Worm (Caenorhabditis elegans) whole organism, late embryonic: ENCODE results near the gene F59B1.6.

ENCODE experiments used
- F13H6.1 ChIP-seq: sonication (generic microtip); optimal IDR thresholded peaks from 2 replicates; lab custom pipeline; 2016; ENCODE audit warnings: missing genetic modification characterization, missing compliant biosample characterization
- K02D7.2 ChIP-seq: sonication (generic microtip); optimal IDR thresholded peaks from 2 replicates; lab custom pipeline; 2017; ENCODE audit warnings: mild to moderate bottlenecking, missing genetic modification characterization, missing compliant biosample characterization
- K09A11.1 ChIP-seq: sonication (generic microtip); optimal IDR thresholded peaks from 2 replicates; lab custom pipeline; 2017; ENCODE audit warnings: antibody characterized with exemption, mild to moderate bottlenecking, missing genetic modification characterization, missing compliant biosample characterization; ENCODE audit not compliant: insufficient read depth
- ahr-1 ChIP-seq: sonication (generic microtip); optimal IDR thresholded peaks from 2 replicates; lab custom pipeline; 2016; ENCODE audit warnings: missing genetic modification characterization, missing compliant biosample characterization
- ceh-18 ChIP-seq: sonication (generic microtip); optimal IDR thresholded peaks from 2 replicates; lab custom pipeline; 2016; ENCODE audit warnings: missing genetic modification characterization, missing compliant biosample characterization
- ceh-19 ChIP-seq: fragments of 200-800 bp; sonication (Bioruptor generic); optimal IDR thresholded peaks from 2 replicates; lab custom pipeline; 2018; ENCODE audit warnings: mild to moderate bottlenecking, missing genetic modification characterization, missing compliant biosample characterization
- ceh-30 ChIP-seq: fragments of 150-350 bp; optimal IDR thresholded peaks from 2 replicates; lab custom pipeline; 2014; ENCODE audit warnings: missing biosample characterization, missing genetic modification characterization
- ceh-31 ChIP-seq: sonication (generic microtip); optimal IDR thresholded peaks from 2 replicates; lab custom pipeline; 2016; ENCODE audit warnings: missing genetic modification characterization, missing compliant biosample characterization
- ceh-34 ChIP-seq: sonication (generic microtip); optimal IDR thresholded peaks from 2 replicates; lab custom pipeline; 2016; ENCODE audit warnings: mild to moderate bottlenecking, missing genetic modification characterization, missing compliant biosample characterization
- ceh-6 ChIP-seq: fragments of 200-800 bp; sonication (Bioruptor generic); optimal IDR thresholded peaks from 2 replicates; lab custom pipeline; 2018; ENCODE audit warnings: mild to moderate bottlenecking, missing genetic modification characterization, missing compliant biosample characterization
- ceh-9 ChIP-seq: sonication (generic microtip); optimal IDR thresholded peaks from 2 replicates; lab custom pipeline; 2016; ENCODE audit warnings: mild to moderate bottlenecking, missing genetic modification characterization, inconsistent platforms, missing compliant biosample characterization
- dmd-4 ChIP-seq: sonication (generic microtip); optimal IDR thresholded peaks from 2 replicates; lab custom pipeline; 2016; ENCODE audit warnings: borderline replicate concordance, missing genetic modification characterization, missing compliant biosample characterization
- dve-1 ChIP-seq: sonication (generic microtip); optimal IDR thresholded peaks from 2 replicates; lab custom pipeline; 2017; ENCODE audit warnings: antibody characterized with exemption, mild to moderate bottlenecking, missing genetic modification characterization, missing compliant biosample characterization
- elt-2 ChIP-seq: sonication (generic microtip); optimal IDR thresholded peaks from 2 replicates; lab custom pipeline; 2016; ENCODE audit warnings: missing genetic modification reagents, missing genetic modification characterization, missing compliant biosample characterization
- elt-4 ChIP-seq: sonication (generic microtip); optimal IDR thresholded peaks from 2 replicates; lab custom pipeline; 2016; ENCODE audit warnings: missing genetic modification characterization, missing compliant biosample characterization
- ets-4 ChIP-seq: sonication (generic microtip); optimal IDR thresholded peaks from 2 replicates; lab custom pipeline; 2016; ENCODE audit warnings: missing genetic modification characterization, missing compliant biosample characterization
- eyg-1 ChIP-seq: sonication (generic microtip); optimal IDR thresholded peaks from 2 replicates; lab custom pipeline; 2016; ENCODE audit warnings: missing genotype, missing genetic modification characterization, missing compliant biosample characterization
- hlh-13 ChIP-seq: fragments of 200-800 bp; sonication (Bioruptor generic); optimal IDR thresholded peaks from 2 replicates; lab custom pipeline; 2018; ENCODE audit warnings: mild to moderate bottlenecking, missing genetic modification characterization, missing compliant biosample characterization
- hlh-15 ChIP-seq: sonication (generic microtip); optimal IDR thresholded peaks from 2 replicates; lab custom pipeline; 2016; ENCODE audit warnings: missing genetic modification characterization, missing compliant biosample characterization
- hlh-6 ChIP-seq: sonication (generic microtip); optimal IDR thresholded peaks from 2 replicates; lab custom pipeline; 2016; ENCODE audit warnings: missing genotype, missing genetic modification characterization, missing compliant biosample characterization
- hlh-8 ChIP-seq: sonication (generic microtip); optimal IDR thresholded peaks from 2 replicates; lab custom pipeline; 2016; ENCODE audit warnings: missing genotype, missing genetic modification characterization, missing compliant biosample characterization
- lin-11 ChIP-seq: fragments of 200-800 bp; sonication (Bioruptor generic); optimal IDR thresholded peaks from 2 replicates; lab custom pipeline; 2018; ENCODE audit warnings: mild to moderate bottlenecking, missing genetic modification characterization, missing compliant biosample characterization
- madf-2 ChIP-seq: sonication (generic microtip); optimal IDR thresholded peaks from 2 replicates; lab custom pipeline; 2017; ENCODE audit warnings: missing genetic modification characterization, missing compliant biosample characterization
- nhr-11 ChIP-seq: fragments of 150-350 bp; optimal IDR thresholded peaks from 2 replicates; lab custom pipeline; 2014; ENCODE audit warnings: missing biosample characterization, missing genetic modification characterization
- npax-4 ChIP-seq: sonication (generic microtip); optimal IDR thresholded peaks from 2 replicates; lab custom pipeline; 2016; ENCODE audit warnings: missing genetic modification characterization, missing compliant biosample characterization
- odd-2 ChIP-seq: sonication (generic microtip); optimal IDR thresholded peaks from 2 replicates; lab custom pipeline; 2017; ENCODE audit warnings: antibody characterized with exemption, mild to moderate bottlenecking, missing genetic modification characterization, missing compliant biosample characterization
- pat-9 ChIP-seq: fragments of 200-800 bp; sonication (Bioruptor generic); optimal IDR thresholded peaks from 2 replicates; lab custom pipeline; 2018; ENCODE audit warnings: mild to moderate bottlenecking, missing genetic modification characterization, moderate library complexity, missing compliant biosample characterization
- pqm-1 ChIP-seq: sonication (generic microtip); optimal IDR thresholded peaks from 2 replicates; lab custom pipeline; 2016; ENCODE audit warnings: missing genetic modification characterization, missing compliant biosample characterization
- pros-1 ChIP-seq: fragments of 150-350 bp; optimal IDR thresholded peaks from 2 replicates; lab custom pipeline; 2014; ENCODE audit warnings: missing biosample characterization, missing genetic modification reagents, missing genetic modification characterization
- ref-2 ChIP-seq: sonication (generic microtip); optimal IDR thresholded peaks from 2 replicates; lab custom pipeline; 2016; ENCODE audit warnings: missing genetic modification characterization, missing compliant biosample characterization
- rnt-1 ChIP-seq: sonication (generic microtip); optimal IDR thresholded peaks from 2 replicates; lab custom pipeline; 2016; ENCODE audit warnings: missing genetic modification characterization, missing compliant biosample characterization
- sdc-2 ChIP-seq: sonication (generic microtip); optimal IDR thresholded peaks from 2 replicates; lab custom pipeline; 2016; ENCODE audit warnings: missing genotype, missing genetic modification characterization, missing compliant biosample characterization
- sox-2 ChIP-seq: fragments of 200-800 bp; sonication (Bioruptor generic); IDR thresholded peaks from 2 replicates; pipeline ENCODE4 v1.3.6; 2022; ENCODE audit warnings: missing genetic modification reagents, missing genetic modification characterization, missing compliant biosample characterization
- syd-9 ChIP-seq: sonication (generic microtip); optimal IDR thresholded peaks from 2 replicates; lab custom pipeline; 2016; ENCODE audit warnings: mild to moderate bottlenecking, missing genetic modification characterization, moderate library complexity, missing compliant biosample characterization
- tbx-2 ChIP-seq: sonication (generic microtip); optimal IDR thresholded peaks from 2 replicates; lab custom pipeline; 2016; ENCODE audit warnings: missing genetic modification characterization, missing compliant biosample characterization
- tbx-7 ChIP-seq: sonication (generic microtip); optimal IDR thresholded peaks from 2 replicates; lab custom pipeline; 2016; ENCODE audit warnings: missing genotype, missing genetic modification characterization, missing compliant biosample characterization
- ttx-3 ChIP-seq: sonication (generic microtip); optimal IDR thresholded peaks from 2 replicates; lab custom pipeline; 2016; ENCODE audit warnings: missing genetic modification reagents, missing genetic modification characterization, missing compliant biosample characterization
- unc-3 ChIP-seq, 2 experiments: fragments of 200-800 bp in 1 of 2; sonication (Bioruptor generic) in 1 of 2; sonication (generic microtip) in 1 of 2; conservative IDR thresholded peaks in 1 of 2; optimal IDR thresholded peaks in 1 of 2; 2 replicates each; pipeline versions ENCODE4 v1.3.6 to Lab custom; 2016 to 2022; ENCODE audit warnings: missing compliant biosample characterization in 2 of 2, missing genetic modification characterization in 2 of 2, missing genetic modification reagents in 1 of 2
- unc-55 ChIP-seq: sonication (generic microtip); optimal IDR thresholded peaks from 2 replicates; lab custom pipeline; 2017; ENCODE audit warnings: missing biosample characterization, missing genetic modification reagents, missing genetic modification characterization

The F59B1.6 gene

ce11 chrV:3614397-3614796 is 17.1 kb downstream of the F59B1.6 start, which contains the start of gene T22F3.11:
T22F3.11 (minus strand) TSS chrV:3614553.
- no peak for TF ChIP-seq dmd-4 (tag; lab: Kevin White, UChicago)
- no peak for TF ChIP-seq sdc-2
- no peak for TF ChIP-seq lin-11

DNA sequence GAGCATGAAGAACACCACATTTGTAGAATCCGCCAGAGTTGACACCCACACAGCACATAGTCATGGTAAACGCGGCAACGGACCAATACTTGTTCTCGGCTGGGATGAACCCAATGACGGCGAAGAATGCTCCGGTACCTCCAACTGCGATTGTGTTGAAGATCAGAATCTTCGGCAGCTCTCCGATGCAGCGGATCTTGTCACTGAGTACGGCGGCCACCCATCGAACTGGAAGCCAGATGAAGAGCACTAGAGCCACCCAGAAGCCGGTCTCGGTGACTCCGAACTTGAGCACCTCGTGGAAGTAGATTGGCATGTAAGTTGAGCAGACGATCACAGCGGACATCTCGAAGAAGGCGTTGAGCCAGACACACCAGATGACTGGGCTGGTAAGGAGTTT is 18.4 kb downstream of the F59B1.6 start:
- TF ChIP-seq tbx-7 (no peak), ceh-19 (GFP tag; lab: Kevin White, UChicago) (no peak), pat-9 (tag; lab: Kevin White, UChicago) (no peak), ahr-1 (tag; lab: Kevin White, UChicago) (no peak), F13H6.1 (no peak), elt-4 (tag; lab: Kevin White, UChicago) (no peak), ceh-18 (tag; lab: Kevin White, UChicago) (no peak), ceh-30 (no peak), npax-4 (tag; lab: Kevin White, UChicago) (no peak), pros-1 (tag; lab: Kevin White, UChicago) (no peak), unc-3 (GFP tag; conservative IDR thresholded peaks at IDR 0.05; lab: Robert Waterston, UW) (no peak), unc-3 (tag; optimal IDR thresholded peaks at IDR 0.05; lab: Kevin White, UChicago) (no peak), rnt-1 (tag; lab: Kevin White, UChicago) (no peak)
- TF ChIP-seq, all 69 proteins: peak for 0

- TF ChIP-seq ets-4 (tag; lab: Kevin White, UChicago) (no peak), nhr-11 (tag; lab: Kevin White, UChicago) (no peak), tbx-2 (tag; lab: Kevin White, UChicago) (no peak)
Observed at ce11 chrV:3611654-3612053, 19.8 kb downstream of the F59B1.6 start, which contains the start of gene T22F3.10. T22F3.10 (minus strand) TSS chrV:3611754.

DNA sequence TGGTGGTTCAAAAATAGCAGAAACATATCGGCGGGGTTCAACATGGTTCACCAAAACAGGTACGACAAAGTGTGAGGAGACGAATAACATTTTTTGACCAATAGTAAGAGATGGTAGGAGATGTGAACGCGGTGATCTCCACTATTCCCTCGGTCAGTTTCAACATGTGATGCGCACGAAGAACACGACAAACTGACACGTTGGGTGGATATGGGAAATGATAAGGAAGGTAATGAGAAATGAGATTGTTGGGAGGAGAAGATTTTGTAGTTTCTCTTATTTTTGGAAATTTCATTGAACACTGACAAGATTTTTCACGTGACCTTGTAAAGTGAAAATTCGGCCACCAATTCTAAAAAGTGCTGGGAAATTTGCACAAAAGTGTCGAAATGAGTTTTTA is 20.8 kb downstream of the F59B1.6 start:
- TF ChIP-seq ceh-9 (tag; lab: Kevin White, UChicago) = no peak
- TF ChIP-seq ceh-6 = no peak
- no peak for TF ChIP-seq hlh-6 (tag; lab: Kevin White, UChicago)
- no peak for TF ChIP-seq ceh-34
- TF ChIP-seq ahr-1 (tag; lab: Kevin White, UChicago) = no peak
- TF ChIP-seq nhr-11 (tag; lab: Kevin White, UChicago) = no peak
- no peak for TF ChIP-seq ceh-30

DNA sequence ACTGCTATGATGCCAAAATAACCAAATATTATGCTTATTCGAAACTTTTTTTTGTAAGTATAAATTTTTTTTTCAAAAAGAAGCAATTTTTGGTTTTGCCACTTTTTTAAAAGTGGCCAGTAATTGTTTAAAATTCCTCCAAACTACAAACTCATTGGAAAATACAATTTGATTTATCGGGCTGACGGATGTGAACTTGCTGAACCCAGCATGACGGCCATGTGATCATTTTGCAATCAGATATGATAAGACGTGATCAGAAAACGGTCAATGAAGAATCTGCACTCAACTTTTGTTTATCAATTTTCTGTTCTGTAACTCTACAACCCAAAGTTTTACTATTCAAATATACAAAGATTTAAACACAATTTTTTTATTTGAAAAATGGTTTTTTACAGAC is 25.1 kb downstream of the F59B1.6 start:
- TF ChIP-seq ttx-3 (tag; lab: Kevin White, UChicago) = no peak
- TF ChIP-seq odd-2 = no peak
- no peak for TF ChIP-seq ceh-31 (tag; lab: Kevin White, UChicago)
- TF ChIP-seq hlh-13 (GFP tag; lab: Kevin White, UChicago) = no peak
- no peak for TF ChIP-seq syd-9 (tag; lab: Kevin White, UChicago)
- no peak for TF ChIP-seq unc-55
- TF ChIP-seq, all 69 proteins: peak for 0

DNA sequence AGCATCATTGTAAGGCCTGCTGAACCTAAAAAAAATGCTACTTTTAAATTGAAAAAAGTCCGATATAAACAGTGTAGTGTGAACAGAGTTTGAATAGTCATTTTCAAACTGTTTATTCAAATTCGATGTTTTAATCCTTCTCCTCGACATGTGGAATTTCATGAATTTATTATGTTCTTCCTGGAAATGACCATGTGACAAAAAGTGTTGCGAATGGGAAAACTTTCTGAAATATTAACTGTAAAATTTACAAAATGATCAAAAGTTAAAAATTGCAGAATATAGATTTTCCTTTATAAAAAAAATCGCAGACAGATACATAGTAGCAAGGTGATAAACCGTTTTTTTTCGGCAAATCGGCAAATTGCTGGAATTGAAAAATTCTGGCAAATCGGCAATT is 26.2 kb downstream of the F59B1.6 start, which contains the start of gene T22F3.8:
Gene T22F3.8 (minus strand): TSS at position 101 of the 400 bp plus-strand sequence.
- TF ChIP-seq elt-4 (tag; lab: Kevin White, UChicago) (no peak), eyg-1 (tag; lab: Kevin White, UChicago) (no peak), ets-4 (tag; lab: Kevin White, UChicago) (no peak), ceh-30 (no peak), ceh-31 (tag; lab: Kevin White, UChicago) (no peak), K02D7.2 (tag; lab: Kevin White, UChicago) (no peak), elt-2 (no peak), K09A11.1 (no peak), ttx-3 (tag; lab: Kevin White, UChicago) (no peak), madf-2 (tag; lab: Kevin White, UChicago) (no peak), sox-2 (GFP tag; lab: Robert Waterston, UW) (no peak), ref-2 (tag; lab: Kevin White, UChicago) (no peak), hlh-15 (tag; lab: Kevin White, UChicago) (no peak), pqm-1 (tag; lab: Kevin White, UChicago) (no peak), hlh-8 (no peak), dve-1 (tag; lab: Kevin White, UChicago) (no peak), unc-3 (GFP tag; conservative IDR thresholded peaks at IDR 0.05; lab: Robert Waterston, UW) (no peak), unc-3 (tag; optimal IDR thresholded peaks at IDR 0.05; lab: Kevin White, UChicago) (no peak)
